Fruit fly (Drosophila melanogaster) S2 (cell line): ENCODE results near the gene GckIII.

ENCODE experiments used
- CG8478 ChIP-seq: fragments of >200 bp; optimal IDR thresholded peaks from 2 replicates; lab custom pipeline; 2018
- CTCF ChIP-seq, 2 experiments: fragments of >200 bp; optimal IDR thresholded peaks; 2 replicates each; lab custom pipeline; 2018

Gene GckIII

DNA sequence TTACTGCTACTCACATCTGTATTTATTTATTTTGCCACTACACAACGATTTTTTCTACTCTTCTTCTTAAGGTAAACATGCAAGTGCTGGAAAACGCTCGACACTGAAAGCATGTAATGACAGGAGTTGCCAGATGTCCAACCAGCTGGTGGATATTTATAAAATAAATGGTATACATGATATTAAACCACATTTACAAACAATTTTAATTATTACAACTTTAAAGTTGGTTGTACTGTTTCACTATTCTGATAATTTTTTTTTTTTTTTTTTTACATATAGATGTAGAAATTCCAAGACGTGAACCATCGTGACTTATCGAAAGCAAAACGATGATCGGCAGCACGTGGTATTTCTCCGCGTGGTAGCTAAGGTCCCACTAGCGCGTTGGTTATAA is 5.5 kb upstream of the GckIII start, which contains the start of the genes Keap1 and kuk:
Keap1 (minus strand) TSS at position 87 of the 397 bp plus-strand sequence.
kuk (plus strand) TSS at position 386 of the 397 bp plus-strand sequence.
- peak in 1 of 2 experiments; percentile 54 for TF ChIP-seq CTCF (optimal IDR thresholded peaks at IDR 0.05; lab: Kevin White, UChicago)
- no peak for TF ChIP-seq CG8478 (lab: Kevin White, UChicago)

DNA sequence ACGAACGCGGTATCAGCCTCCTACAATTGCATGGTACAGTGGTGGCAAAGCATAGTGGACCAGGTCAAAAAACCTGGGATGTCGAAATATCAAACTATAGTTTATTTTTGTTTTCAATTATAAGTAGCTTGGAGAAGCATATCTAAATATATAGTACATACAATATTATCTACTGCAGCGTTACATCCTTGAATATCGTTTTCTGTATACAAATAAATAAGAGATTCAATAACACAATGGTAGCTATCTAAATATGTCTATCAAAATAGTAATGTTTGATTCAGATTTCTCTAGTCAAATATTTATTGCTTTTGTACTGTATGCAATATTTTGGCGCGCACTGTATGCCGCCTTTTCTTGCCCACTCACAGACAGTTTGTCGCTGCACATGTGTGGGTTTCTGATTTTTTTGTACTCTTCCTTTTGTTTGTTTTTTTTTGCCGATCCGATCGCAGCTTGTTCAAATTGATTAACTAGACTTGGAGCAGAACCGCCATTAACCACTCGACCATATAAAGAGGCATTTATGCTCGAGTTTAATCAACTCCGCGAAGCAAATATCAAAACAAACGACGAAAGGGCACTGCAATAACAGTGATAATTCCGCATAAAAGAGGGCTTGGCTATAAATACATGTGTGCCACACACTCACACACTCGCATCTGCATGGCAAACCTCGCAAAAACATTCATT is 4.5 kb upstream of the GckIII start:
- no peak for TF ChIP-seq CTCF (optimal IDR thresholded peaks at IDR 0.05; lab: Kevin White, UChicago)
- no peak for TF ChIP-seq CG8478 (lab: Kevin White, UChicago)

dm6 chr3R:17081359-17081935 is 3.9 kb upstream of the GckIII start:
- no peak for TF ChIP-seq CTCF (optimal IDR thresholded peaks at IDR 0.05; lab: Kevin White, UChicago)
- TF ChIP-seq CG8478 (lab: Kevin White, UChicago) = no peak

dm6 chr3R:17082471-17082870 is 2.8 kb upstream of the GckIII start:
- TF ChIP-seq CG8478 (lab: Kevin White, UChicago) = no peak
- no peak for TF ChIP-seq CTCF (optimal IDR thresholded peaks at IDR 0.05; lab: Kevin White, UChicago)

- TF ChIP-seq CG8478 (lab: Kevin White, UChicago) = no peak
- no peak for TF ChIP-seq CTCF (optimal IDR thresholded peaks at IDR 0.05; lab: Kevin White, UChicago)
Observed at dm6 chr3R:17087977-17088618, 2.8 kb downstream of the GckIII start, which contains the start of gene cal1. Gene cal1, plus strand, starts transcription at chr3R:17088280.

DNA sequence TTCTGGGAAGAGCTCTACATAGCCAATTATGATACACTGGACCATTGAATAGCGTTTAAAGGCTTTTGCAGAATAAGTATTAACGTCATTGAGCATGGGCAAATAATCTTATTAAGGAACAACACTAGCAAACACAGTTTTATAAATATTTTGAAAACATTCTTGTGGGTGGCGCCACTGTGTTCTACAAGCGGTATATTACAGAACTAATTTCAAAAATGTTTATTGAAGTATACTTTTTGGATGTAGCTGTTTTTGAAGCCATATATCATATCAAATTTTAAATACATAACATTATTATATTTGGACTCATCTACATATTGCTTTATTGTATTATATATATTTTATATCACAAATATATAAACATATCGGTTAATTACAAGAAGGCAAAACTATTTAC is 23.6 kb downstream of the GckIII start:
- TF ChIP-seq CTCF (optimal IDR thresholded peaks at IDR 0.05; lab: Kevin White, UChicago) (peak; percentile 63 to 86), CG8478 (lab: Kevin White, UChicago) (no peak)

dm6 chr3R:17110880-17111726 is 25.8 kb downstream of the GckIII start:
- TF ChIP-seq CTCF (optimal IDR thresholded peaks at IDR 0.05; lab: Kevin White, UChicago) = no peak
- no peak for TF ChIP-seq CG8478 (lab: Kevin White, UChicago)

DNA sequence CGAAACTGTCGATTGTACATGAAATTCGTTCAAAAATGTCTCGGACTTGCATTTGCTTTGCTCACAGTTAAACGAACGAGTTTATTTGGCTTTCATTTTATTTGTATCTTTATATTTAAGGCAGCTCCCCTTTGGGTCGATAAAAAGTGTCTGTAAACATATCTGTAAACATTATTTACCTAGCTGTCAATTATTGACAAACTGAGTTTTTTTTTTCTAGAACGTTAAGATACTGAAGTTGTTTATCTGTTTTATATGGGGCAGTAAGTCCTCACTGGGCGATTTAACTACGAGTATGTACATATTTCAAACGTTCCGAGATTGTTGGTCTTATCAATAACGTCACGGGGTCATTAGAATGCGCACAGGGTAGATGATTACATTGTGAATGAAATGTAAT is 30.4 kb downstream of the GckIII start:
- TF ChIP-seq CG8478 (lab: Kevin White, UChicago) (no peak), CTCF (optimal IDR thresholded peaks at IDR 0.05; lab: Kevin White, UChicago) (no peak)

dm6 chr3R:17116231-17116630 is 30.9 kb downstream of the GckIII start:
- TF ChIP-seq CTCF (optimal IDR thresholded peaks at IDR 0.05; lab: Kevin White, UChicago) (no peak), CG8478 (lab: Kevin White, UChicago) (no peak)

dm6 chr3R:17117607-17118327 is 32.5 kb downstream of the GckIII start:
- no peak for TF ChIP-seq CTCF (optimal IDR thresholded peaks at IDR 0.05; lab: Kevin White, UChicago)
- no peak for TF ChIP-seq CG8478 (lab: Kevin White, UChicago)

DNA sequence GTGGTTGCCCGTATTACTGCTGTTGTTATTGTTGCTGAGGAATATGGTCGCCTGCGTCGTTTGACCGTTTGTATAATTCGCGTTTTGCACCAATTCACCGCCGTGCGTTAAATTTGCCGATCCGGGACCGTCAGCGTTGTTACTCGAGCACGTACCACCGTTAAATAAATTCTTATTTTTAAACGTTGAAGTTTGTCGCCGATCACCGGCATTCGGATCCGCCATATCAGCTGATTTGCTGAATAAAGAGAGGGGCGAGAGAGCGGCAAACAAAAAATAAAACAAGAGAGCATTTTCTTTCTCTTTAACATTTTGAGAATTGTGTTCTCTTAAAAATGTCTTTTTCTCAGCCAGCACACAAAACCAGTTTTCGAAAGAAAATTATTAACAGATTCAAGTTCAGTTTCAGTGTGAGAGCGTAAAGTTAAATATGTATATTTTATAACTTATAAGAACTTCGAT is 33.6 kb downstream of the GckIII start:
- TF ChIP-seq CTCF (optimal IDR thresholded peaks at IDR 0.05; lab: Kevin White, UChicago) (no peak), CG8478 (lab: Kevin White, UChicago) (no peak)

DNA sequence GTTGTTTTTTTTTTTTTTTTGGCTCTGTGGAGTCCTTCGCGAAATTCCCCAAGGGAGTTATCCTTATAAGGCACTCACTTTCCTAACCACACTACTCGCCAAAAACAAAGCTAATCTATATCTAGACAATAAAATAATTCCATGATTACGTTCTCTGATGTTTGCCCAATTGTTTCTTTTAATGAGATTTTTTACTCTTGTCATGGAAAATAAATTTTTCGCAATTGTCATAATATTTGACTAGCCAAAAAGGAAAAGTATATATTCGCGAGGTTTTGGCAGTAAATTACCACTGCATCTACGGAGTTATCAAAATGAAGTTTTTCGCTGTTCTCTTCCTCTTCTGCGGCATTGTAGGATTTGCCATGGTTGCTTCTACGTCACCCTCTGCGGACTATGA is 34.9 kb downstream of the GckIII start, which contains the start of gene CG34278:
CG34278 (plus strand) TSS at position 301 of the 400 bp plus-strand sequence.
- TF ChIP-seq CTCF (optimal IDR thresholded peaks at IDR 0.05; lab: Kevin White, UChicago) = no peak
- no peak for TF ChIP-seq CG8478 (lab: Kevin White, UChicago)

DNA sequence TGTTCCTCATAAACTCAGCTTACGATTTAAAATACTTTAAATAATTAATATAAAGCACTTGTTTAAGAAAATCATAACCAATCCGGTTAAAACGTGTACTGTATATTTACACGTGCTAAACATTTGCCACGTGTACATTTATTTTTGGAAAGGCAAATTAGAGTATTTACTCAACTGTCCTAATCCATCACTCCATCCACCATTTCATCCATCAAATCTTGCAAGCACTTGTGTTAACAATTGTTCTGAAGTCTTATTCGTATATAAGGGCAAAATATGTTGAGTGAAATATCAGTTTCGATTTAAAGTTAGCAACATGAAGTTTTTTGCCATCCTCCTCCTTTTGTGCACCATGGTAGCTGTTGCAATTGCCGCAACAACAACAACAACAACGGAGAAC is 36.0 kb downstream of the GckIII start, which contains the start of gene CG42779:
CG42779 (plus strand) TSS at position 301 of the 400 bp plus-strand sequence.
- TF ChIP-seq CTCF (optimal IDR thresholded peaks at IDR 0.05; lab: Kevin White, UChicago) (no peak), CG8478 (lab: Kevin White, UChicago) (no peak)
